Worm (Caenorhabditis elegans) whole organism, L2 larva: Measurements from ENCODE around the gene oops-1.

ENCODE experiments used
- F13H6.1 ChIP-seq: sonication (generic microtip); optimal IDR thresholded peaks from 2 replicates; lab custom pipeline; 2016; ENCODE audit warnings: missing genetic modification characterization, missing compliant biosample characterization
- Y55F3AM.14 ChIP-seq: fragments of 200-800 bp; sonication (Bioruptor generic); optimal IDR thresholded peaks from 2 replicates; lab custom pipeline; 2018; ENCODE audit warnings: mild to moderate bottlenecking, missing genetic modification characterization, missing compliant biosample characterization
- ZK546.5 ChIP-seq: sonication (generic microtip); optimal IDR thresholded peaks from 2 replicates; lab custom pipeline; 2017; ENCODE audit warnings: missing biosample characterization, missing genetic modification characterization
- alr-1 ChIP-seq: fragments of 150-350 bp; optimal IDR thresholded peaks from 2 replicates; lab custom pipeline; 2014; ENCODE audit warnings: missing biosample characterization, missing genetic modification characterization
- ama-1 ChIP-seq: fragments of 150-350 bp; optimal IDR thresholded peaks from 2 replicates; lab custom pipeline; 2018; ENCODE audit warnings: inconsistent platforms
- blmp-1 ChIP-seq: sonication (generic microtip); optimal IDR thresholded peaks from 2 replicates; lab custom pipeline; 2017; ENCODE audit warnings: missing genetic modification characterization, mild to moderate bottlenecking, missing compliant biosample characterization, antibody characterized with exemption, moderate library complexity; ENCODE audit not compliant: insufficient read depth
- ceh-16 ChIP-seq: fragments of 150-350 bp; optimal IDR thresholded peaks from 2 replicates; lab custom pipeline; 2014; ENCODE audit warnings: missing biosample characterization, missing genetic modification characterization
- ceh-82 ChIP-seq: fragments of 150-350 bp; optimal IDR thresholded peaks from 2 replicates; lab custom pipeline; 2014; ENCODE audit warnings: missing biosample characterization, missing genetic modification characterization
- crh-2 ChIP-seq: sonication (generic microtip); optimal IDR thresholded peaks from 2 replicates; lab custom pipeline; 2017; ENCODE audit warnings: missing biosample characterization, missing genetic modification characterization
- dmd-4 ChIP-seq: sonication (generic microtip); optimal IDR thresholded peaks from 2 replicates; lab custom pipeline; 2017; ENCODE audit warnings: missing biosample characterization, missing genetic modification characterization
- egl-27 ChIP-seq: sonication (generic microtip); optimal IDR thresholded peaks from 3 replicates; lab custom pipeline; 2017; ENCODE audit warnings: missing biosample characterization, missing genetic modification reagents, missing genetic modification characterization
- elt-1 ChIP-seq: fragments of 150-350 bp; optimal IDR thresholded peaks from 2 replicates; lab custom pipeline; 2014; ENCODE audit warnings: missing biosample characterization, missing genetic modification characterization
- elt-3 ChIP-seq: sonication (generic microtip); optimal IDR thresholded peaks from 2 replicates; lab custom pipeline; 2017; ENCODE audit warnings: missing biosample characterization, missing genetic modification characterization
- gmeb-1 ChIP-seq: fragments of 150-350 bp; optimal IDR thresholded peaks from 2 replicates; lab custom pipeline; 2014; ENCODE audit warnings: missing biosample characterization, missing genetic modification characterization
- lin-13 ChIP-seq: fragments of 150-350 bp; optimal IDR thresholded peaks from 2 replicates; lab custom pipeline; 2014; ENCODE audit warnings: missing biosample characterization, missing genetic modification reagents, missing genetic modification characterization
- lsy-2 ChIP-seq, 2 experiments: fragments of 150-350 bp in 1 of 2; sonication (generic microtip) in 1 of 2; optimal IDR thresholded peaks; 2 replicates each; lab custom pipeline; 2014 to 2017; ENCODE audit warnings: missing biosample characterization in 2 of 2, missing genetic modification characterization in 2 of 2
- mab-5 ChIP-seq: fragments of 150-350 bp; optimal IDR thresholded peaks from 2 replicates; lab custom pipeline; 2014; ENCODE audit warnings: missing biosample characterization, missing genetic modification characterization
- mbf-1 ChIP-seq: sonication (generic microtip); optimal IDR thresholded peaks from 2 replicates; lab custom pipeline; 2017; ENCODE audit warnings: missing biosample characterization, missing genetic modification characterization
- mdl-1 ChIP-seq, 2 experiments: fragments of 150-350 bp in 1 of 2; sonication (generic microtip) in 1 of 2; optimal IDR thresholded peaks; 2 replicates each; lab custom pipeline; 2017; ENCODE audit warnings: missing biosample characterization in 2 of 2, missing genetic modification characterization in 2 of 2
- nhr-10 ChIP-seq: sonication (generic microtip); optimal IDR thresholded peaks from 2 replicates; lab custom pipeline; 2017; ENCODE audit warnings: missing biosample characterization, missing genetic modification characterization
- nhr-11 ChIP-seq: fragments of 150-350 bp; optimal IDR thresholded peaks from 2 replicates; lab custom pipeline; 2014; ENCODE audit warnings: missing biosample characterization, missing genetic modification characterization
- nhr-12 ChIP-seq: fragments of 150-350 bp; optimal IDR thresholded peaks from 2 replicates; lab custom pipeline; 2014; ENCODE audit warnings: missing biosample characterization, missing genetic modification characterization
- nhr-129 ChIP-seq: fragments of 150-350 bp; optimal IDR thresholded peaks from 2 replicates; lab custom pipeline; 2014; ENCODE audit warnings: missing biosample characterization, missing genetic modification characterization
- nhr-237 ChIP-seq: fragments of 150-350 bp; optimal IDR thresholded peaks from 2 replicates; lab custom pipeline; 2014; ENCODE audit warnings: missing biosample characterization, missing genetic modification characterization
- nhr-25 ChIP-seq: fragments of 150-350 bp; sonication (generic microtip); optimal IDR thresholded peaks from 3 replicates; lab custom pipeline; 2014; ENCODE audit warnings: missing biosample characterization, missing genetic modification characterization
- peb-1 ChIP-seq: fragments of 150-350 bp; optimal IDR thresholded peaks from 2 replicates; lab custom pipeline; 2014; ENCODE audit warnings: missing biosample characterization, missing genetic modification characterization
- sem-4 ChIP-seq: fragments of 150-350 bp; optimal IDR thresholded peaks from 2 replicates; lab custom pipeline; 2014; ENCODE audit warnings: missing biosample characterization, missing genetic modification reagents, missing genetic modification characterization
- skn-1 ChIP-seq: sonication (generic microtip); optimal IDR thresholded peaks from 2 replicates; lab custom pipeline; 2017; ENCODE audit warnings: missing biosample characterization, missing genetic modification characterization
- sma-3 ChIP-seq: sonication (generic microtip); optimal IDR thresholded peaks from 2 replicates; lab custom pipeline; 2016; ENCODE audit warnings: missing genetic modification reagents, missing genetic modification characterization, missing compliant biosample characterization
- sma-9 ChIP-seq, 2 experiments: fragments of 150-350 bp in 1 of 2; sonication (generic microtip) in 1 of 2; optimal IDR thresholded peaks; 2 replicates each; lab custom pipeline; 2014 to 2016; ENCODE audit warnings: missing genetic modification characterization in 2 of 2, mild to moderate bottlenecking in 1 of 2, missing biosample characterization in 1 of 2, missing compliant biosample characterization in 1 of 2, missing genetic modification reagents in 1 of 2, moderate library complexity in 1 of 2
- snpc-4 ChIP-seq: fragments of 150-350 bp; optimal IDR thresholded peaks from 2 replicates; lab custom pipeline; 2014; ENCODE audit warnings: missing biosample characterization, missing genetic modification characterization
- unc-39 ChIP-seq: fragments of 150-350 bp; optimal IDR thresholded peaks from 2 replicates; lab custom pipeline; 2014; ENCODE audit warnings: missing biosample characterization, missing genetic modification characterization
- unc-55 ChIP-seq: fragments of 150-350 bp; sonication (generic microtip); optimal IDR thresholded peaks from 3 replicates; lab custom pipeline; 2014; ENCODE audit warnings: missing biosample characterization, missing genetic modification reagents, missing genetic modification characterization
- unc-62 ChIP-seq: fragments of 150-350 bp; optimal IDR thresholded peaks from 2 replicates; lab custom pipeline; 2014; ENCODE audit warnings: missing biosample characterization, missing genetic modification reagents, missing genetic modification characterization
- zag-1 ChIP-seq: fragments of 150-350 bp; optimal IDR thresholded peaks from 2 replicates; lab custom pipeline; 2014; ENCODE audit warnings: missing biosample characterization, missing genetic modification characterization
- ztf-4 ChIP-seq: fragments of 150-350 bp; optimal IDR thresholded peaks from 2 replicates; lab custom pipeline; 2014; ENCODE audit warnings: missing biosample characterization, missing genetic modification characterization

The oops-1 gene

ce11 chrIV:5842905-5843304 is 29.0 kb upstream of the oops-1 start:
- TF ChIP-seq alr-1 (tag; lab: Kevin White, UChicago) (no peak), F13H6.1 (tag; lab: Kevin White, UChicago) (no peak), nhr-12 (tag; lab: Kevin White, UChicago) (no peak), lin-13 (no peak), zag-1 (tag; lab: Kevin White, UChicago) (no peak), snpc-4 (no peak), ama-1 (no peak), ceh-82 (no peak), unc-62 (GFP tag; lab: Kevin White, UChicago) (no peak), egl-27 (no peak), sma-9 (GFP tag; optimal IDR thresholded peaks at IDR 0.05; lab: Kevin White, UChicago) (no peak), sma-9 (tag; optimal IDR thresholded peaks at IDR 0.05; lab: Kevin White, UChicago) (no peak), dmd-4 (tag; lab: Kevin White, UChicago) (no peak), mab-5 (tag; lab: Kevin White, UChicago) (no peak), crh-2 (tag; lab: Kevin White, UChicago) (no peak), nhr-129 (tag; lab: Kevin White, UChicago) (no peak), elt-3 (tag; lab: Kevin White, UChicago) (no peak), skn-1 (tag; lab: Kevin White, UChicago) (no peak), nhr-25 (tag; lab: Kevin White, UChicago) (no peak), nhr-237 (no peak)

- TF ChIP-seq ZK546.5 (tag; lab: Kevin White, UChicago) (no peak), peb-1 (tag; lab: Kevin White, UChicago) (no peak), mdl-1 (tag; optimal IDR thresholded peaks at IDR 0.05; lab: Kevin White, UChicago) (no peak), sma-3 (no peak), elt-3 (tag; lab: Kevin White, UChicago) (no peak), ceh-16 (tag; lab: Kevin White, UChicago) (no peak), elt-1 (tag; lab: Kevin White, UChicago) (no peak), egl-27 (no peak), gmeb-1 (no peak), unc-39 (tag; lab: Kevin White, UChicago) (no peak), unc-55 (GFP tag; lab: Kevin White, UChicago) (peak; percentile 68), ama-1 (no peak), mab-5 (tag; lab: Kevin White, UChicago) (peak; percentile 59), ztf-4 (tag; lab: Kevin White, UChicago) (no peak), mbf-1 (no peak), lsy-2 (tag; optimal IDR thresholded peaks at IDR 0.05; lab: Kevin White, UChicago) (no peak), nhr-11 (tag; lab: Kevin White, UChicago) (no peak)
These were observed 25.2 kb upstream of the oops-1 start, which contains the start of gene C06E7.2 for ce11 chrIV:5839178-5839577. C06E7.2 (plus strand) TSS chrIV:5839478.

ce11 chrIV:5834182-5834581 is 20.2 kb upstream of the oops-1 start:
- TF ChIP-seq mab-5 (tag; lab: Kevin White, UChicago), result peak; percentile 71
- TF ChIP-seq gmeb-1, result no peak
- TF ChIP-seq crh-2 (tag; lab: Kevin White, UChicago), result peak; percentile 62
- TF ChIP-seq, all 48 proteins: peak for 2

ce11 chrIV:5832801-5833200 is 18.9 kb upstream of the oops-1 start:
- TF ChIP-seq dmd-4 (tag; lab: Kevin White, UChicago) (no peak), nhr-11 (tag; lab: Kevin White, UChicago) (no peak), Y55F3AM.14 (GFP tag; lab: Kevin White, UChicago) (no peak), nhr-129 (tag; lab: Kevin White, UChicago) (no peak), ZK546.5 (tag; lab: Kevin White, UChicago) (no peak), blmp-1 (tag; lab: Kevin White, UChicago) (no peak), sma-9 (GFP tag; optimal IDR thresholded peaks at IDR 0.05; lab: Kevin White, UChicago) (no peak), sma-9 (tag; optimal IDR thresholded peaks at IDR 0.05; lab: Kevin White, UChicago) (no peak), alr-1 (tag; lab: Kevin White, UChicago) (no peak), elt-3 (tag; lab: Kevin White, UChicago) (no peak), nhr-25 (tag; lab: Kevin White, UChicago) (no peak), unc-39 (tag; lab: Kevin White, UChicago) (no peak), F13H6.1 (tag; lab: Kevin White, UChicago) (no peak), gmeb-1 (no peak), unc-55 (GFP tag; lab: Kevin White, UChicago) (no peak), sem-4 (tag; lab: Kevin White, UChicago) (no peak), crh-2 (tag; lab: Kevin White, UChicago) (no peak), nhr-10 (tag; lab: Kevin White, UChicago) (no peak)
